Fruit fly (Drosophila melanogaster): Measurements from ENCODE around the gene SF2.

Gene SF2

dm6 chr3R:16353671-16354070 is 11.9 kb upstream of the SF2 start:
- TF ChIP-seq Myc (optimal IDR thresholded peaks at IDR 0.05) (no peak), psq (optimal IDR thresholded peaks at IDR 0.05) (no peak), Sin3A (optimal IDR thresholded peaks at IDR 0.05) (no peak), insv (optimal IDR thresholded peaks at IDR 0.05) (no peak), h (optimal IDR thresholded peaks at IDR 0.05) (no peak)

- TF ChIP-seq Myc (optimal IDR thresholded peaks at IDR 0.05) (no peak), insv (optimal IDR thresholded peaks at IDR 0.05) (no peak), psq (optimal IDR thresholded peaks at IDR 0.05) (no peak), h (optimal IDR thresholded peaks at IDR 0.05) (no peak), ttk (optimal IDR thresholded peaks at IDR 0.05) (no peak), Sin3A (optimal IDR thresholded peaks at IDR 0.05) (no peak)
These were observed 11.4 kb upstream of the SF2 start for dm6 chr3R:16353195-16353594.

DNA sequence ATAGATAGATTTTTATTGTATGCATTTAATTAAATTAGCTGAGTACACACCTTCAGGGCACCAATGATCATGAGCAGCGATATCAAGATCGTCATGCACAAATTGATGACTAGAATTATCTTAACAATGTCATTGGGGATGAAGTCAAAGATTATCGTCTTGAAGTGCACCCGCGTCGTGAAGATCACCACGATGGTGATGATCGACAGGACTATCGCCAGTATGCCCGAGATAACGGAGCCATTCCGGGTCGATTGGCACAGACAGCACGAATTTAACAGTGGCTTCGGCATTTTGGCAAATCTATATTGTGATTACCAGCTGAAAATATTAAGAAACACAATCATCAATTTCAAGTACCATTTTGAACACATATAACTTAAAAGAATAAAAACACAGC is 10.3 kb upstream of the SF2 start:
- TF ChIP-seq Sin3A (optimal IDR thresholded peaks at IDR 0.05) = no peak
- TF ChIP-seq psq (optimal IDR thresholded peaks at IDR 0.05) = no peak
- no peak for TF ChIP-seq Myc (optimal IDR thresholded peaks at IDR 0.05)
- no peak for TF ChIP-seq h (optimal IDR thresholded peaks at IDR 0.05)
- no peak for TF ChIP-seq insv (optimal IDR thresholded peaks at IDR 0.05)
- TF ChIP-seq ttk (optimal IDR thresholded peaks at IDR 0.05) = no peak

DNA sequence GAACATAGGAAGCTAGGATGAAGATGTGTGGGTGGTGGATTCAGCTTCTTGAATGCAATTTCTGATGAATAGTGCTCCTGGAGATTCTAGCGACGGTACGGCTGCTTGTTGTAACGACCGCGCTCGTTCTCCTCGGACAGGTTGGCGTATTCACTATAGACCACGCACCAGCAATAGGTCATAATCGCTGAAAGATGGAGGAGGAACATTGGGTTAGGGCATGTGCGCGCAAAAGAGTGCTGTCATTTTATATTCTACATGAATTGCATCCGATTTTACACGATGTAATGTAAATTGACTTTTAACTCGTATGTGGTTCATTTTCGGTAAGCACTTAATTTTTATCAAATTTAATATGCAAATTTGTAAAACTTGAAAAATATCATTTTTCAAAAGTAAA is 9.3 kb upstream of the SF2 start:
- TF ChIP-seq Myc (optimal IDR thresholded peaks at IDR 0.05) = no peak
- no peak for TF ChIP-seq psq (optimal IDR thresholded peaks at IDR 0.05)
- no peak for TF ChIP-seq ttk (optimal IDR thresholded peaks at IDR 0.05)

- TF ChIP-seq psq (optimal IDR thresholded peaks at IDR 0.05) (no peak), Sin3A (optimal IDR thresholded peaks at IDR 0.05) (no peak), ttk (optimal IDR thresholded peaks at IDR 0.05) (no peak)
These were observed 8.6 kb upstream of the SF2 start for dm6 chr3R:16350400-16350799.

dm6 chr3R:16349111-16349655 is 7.4 kb upstream of the SF2 start, which contains the start of the genes CG14879 and Manf:
TSS of gene CG14879 (minus strand) at chr3R:16349226.
TSS of gene Manf (plus strand) at chr3R:16349404.
- TF ChIP-seq h (optimal IDR thresholded peaks at IDR 0.05) = no peak
- TF ChIP-seq Sin3A (optimal IDR thresholded peaks at IDR 0.05) = no peak
- no peak for TF ChIP-seq ttk (optimal IDR thresholded peaks at IDR 0.05)
- no peak for TF ChIP-seq insv (optimal IDR thresholded peaks at IDR 0.05)
- TF ChIP-seq Myc (optimal IDR thresholded peaks at IDR 0.05) = no peak
- TF ChIP-seq psq (optimal IDR thresholded peaks at IDR 0.05) = no peak

dm6 chr3R:16348289-16348688 is 6.5 kb upstream of the SF2 start:
- TF ChIP-seq ttk (optimal IDR thresholded peaks at IDR 0.05) (no peak), Myc (optimal IDR thresholded peaks at IDR 0.05) (no peak), h (optimal IDR thresholded peaks at IDR 0.05) (no peak), insv (optimal IDR thresholded peaks at IDR 0.05) (no peak), Sin3A (optimal IDR thresholded peaks at IDR 0.05) (no peak), psq (optimal IDR thresholded peaks at IDR 0.05) (no peak)

dm6 chr3R:16347626-16348264 is 6.0 kb upstream of the SF2 start:
- TF ChIP-seq h (optimal IDR thresholded peaks at IDR 0.05) = no peak
- TF ChIP-seq ttk (optimal IDR thresholded peaks at IDR 0.05) = no peak
- TF ChIP-seq insv (optimal IDR thresholded peaks at IDR 0.05) = no peak
- TF ChIP-seq psq (optimal IDR thresholded peaks at IDR 0.05) = no peak
- no peak for TF ChIP-seq Myc (optimal IDR thresholded peaks at IDR 0.05)
- TF ChIP-seq Sin3A (optimal IDR thresholded peaks at IDR 0.05) = no peak

DNA sequence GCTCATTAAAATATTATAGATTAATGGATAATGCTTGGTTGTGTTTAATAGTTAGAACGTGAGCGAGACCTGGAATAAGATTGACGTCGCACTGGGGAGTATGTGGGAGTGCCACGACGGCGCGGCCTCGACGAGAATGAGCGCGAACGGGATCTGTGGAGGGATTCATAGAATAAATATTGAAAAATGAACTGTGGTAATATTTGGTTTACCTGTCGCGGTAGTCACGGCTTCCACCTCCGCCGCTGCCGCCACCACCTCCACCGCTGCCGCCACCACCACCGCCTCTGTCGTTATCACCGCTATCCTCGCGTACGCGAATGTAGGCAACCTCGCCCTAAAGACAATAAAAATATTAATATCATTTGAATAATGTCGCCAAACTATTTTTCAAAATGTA is 1.2 kb downstream of the SF2 start:
- no peak for TF ChIP-seq Sin3A (optimal IDR thresholded peaks at IDR 0.05)
- no peak for TF ChIP-seq ttk (optimal IDR thresholded peaks at IDR 0.05)
- TF ChIP-seq psq (optimal IDR thresholded peaks at IDR 0.05) = no peak
- no peak for TF ChIP-seq Myc (optimal IDR thresholded peaks at IDR 0.05)
- TF ChIP-seq h (optimal IDR thresholded peaks at IDR 0.05) = no peak
- no peak for TF ChIP-seq insv (optimal IDR thresholded peaks at IDR 0.05)

dm6 chr3R:16339475-16339874 is 2.3 kb downstream of the SF2 start, which contains the start of gene Sulf1:
TSS of gene Sulf1 (minus strand) at chr3R:16339575.
- TF ChIP-seq insv (optimal IDR thresholded peaks at IDR 0.05) = no peak

- TF ChIP-seq insv (optimal IDR thresholded peaks at IDR 0.05) (no peak), Myc (optimal IDR thresholded peaks at IDR 0.05) (no peak), Sin3A (optimal IDR thresholded peaks at IDR 0.05) (no peak), ttk (optimal IDR thresholded peaks at IDR 0.05) (no peak), psq (optimal IDR thresholded peaks at IDR 0.05) (no peak), h (optimal IDR thresholded peaks at IDR 0.05) (no peak)
These were observed 3.4 kb downstream of the SF2 start for dm6 chr3R:16338342-16338741.

DNA sequence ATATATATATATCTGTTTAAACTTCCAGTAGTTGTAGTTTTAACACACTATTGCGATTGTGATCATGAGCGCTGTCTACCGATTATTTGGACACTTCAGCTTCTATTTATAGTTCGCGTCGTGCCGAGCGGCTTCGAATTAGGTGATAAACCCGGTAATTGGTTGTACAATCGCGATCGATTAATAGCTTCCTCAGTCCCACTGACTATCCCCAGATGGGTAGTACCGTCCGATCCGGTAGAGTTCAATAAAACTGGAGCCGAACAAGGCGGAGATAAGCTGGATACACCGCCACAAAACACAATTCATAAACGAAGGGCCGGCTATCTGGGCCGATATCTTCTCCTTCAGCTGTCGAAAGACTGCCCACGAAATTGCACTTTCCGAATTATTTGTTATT is 3.9 kb downstream of the SF2 start:
- TF ChIP-seq insv (optimal IDR thresholded peaks at IDR 0.05) (no peak), Sin3A (optimal IDR thresholded peaks at IDR 0.05) (no peak), psq (optimal IDR thresholded peaks at IDR 0.05) (no peak), Myc (optimal IDR thresholded peaks at IDR 0.05) (no peak), ttk (optimal IDR thresholded peaks at IDR 0.05) (no peak), h (optimal IDR thresholded peaks at IDR 0.05) (no peak)

- TF ChIP-seq h (optimal IDR thresholded peaks at IDR 0.05) = no peak
- TF ChIP-seq insv (optimal IDR thresholded peaks at IDR 0.05) = no peak
- no peak for TF ChIP-seq ttk (optimal IDR thresholded peaks at IDR 0.05)
- TF ChIP-seq Sin3A (optimal IDR thresholded peaks at IDR 0.05) = no peak
- no peak for TF ChIP-seq Myc (optimal IDR thresholded peaks at IDR 0.05)
- no peak for TF ChIP-seq psq (optimal IDR thresholded peaks at IDR 0.05)
These were observed 4.8 kb downstream of the SF2 start for dm6 chr3R:16337053-16337385.

All from Kc167 (cell line).